Fruit fly (Drosophila melanogaster) whole organism, prepupa: ENCODE measurements around the gene CG43339.

Experiments
- CG10631 ChIP-seq: fragments of 200-800 bp; sonication (Bioruptor generic); optimal IDR thresholded peaks from 2 replicates; lab custom pipeline; 2016; ENCODE audit warnings: missing biosample characterization, missing genetic modification characterization
- CG10669 ChIP-seq: fragments of 200-800 bp; sonication (Bioruptor generic); optimal IDR thresholded peaks from 3 replicates; lab custom pipeline; 2018; ENCODE audit warnings: missing biosample characterization, mild to moderate bottlenecking, missing genetic modification characterization, moderate library complexity
- CG11294 ChIP-seq: fragments of 200-800 bp; sonication (Bioruptor generic); IDR thresholded peaks from 2 replicates; pipeline ENCODE4 v1.3.6; 2022; ENCODE audit warnings: missing biosample characterization, missing genetic modification characterization
- CG11762 ChIP-seq: fragments of 200-800 bp; sonication (Bioruptor generic); optimal IDR thresholded peaks from 3 replicates; lab custom pipeline; 2016; ENCODE audit warnings: missing biosample characterization, missing genetic modification characterization; ENCODE audit not compliant: insufficient read depth
- CG1621 ChIP-seq: fragments of 200-800 bp; sonication (Bioruptor generic); optimal IDR thresholded peaks from 3 replicates; lab custom pipeline; 2018; ENCODE audit warnings: missing biosample characterization, mild to moderate bottlenecking, missing genetic modification characterization
- CG16779 ChIP-seq: fragments of 200-800 bp; sonication (Bioruptor generic); optimal IDR thresholded peaks from 3 replicates; lab custom pipeline; 2017; ENCODE audit warnings: missing biosample characterization, mild to moderate bottlenecking, missing genetic modification characterization
- CG3032 ChIP-seq: fragments of 200-800 bp; optimal IDR thresholded peaks from 2 replicates; lab custom pipeline; 2019; ENCODE audit warnings: missing biosample characterization, mild to moderate bottlenecking, missing genetic modification characterization, moderate library complexity
- CG32006 ChIP-seq: fragments of 200-800 bp; sonication (Bioruptor generic); optimal IDR thresholded peaks from 3 replicates; lab custom pipeline; 2017; ENCODE audit warnings: missing biosample characterization, mild to moderate bottlenecking, missing genetic modification characterization
- CG34406 ChIP-seq: fragments of 200-800 bp; sonication (Bioruptor generic); optimal IDR thresholded peaks from 3 replicates; lab custom pipeline; 2016; ENCODE audit warnings: missing biosample characterization, missing genetic modification characterization
- CG6163 ChIP-seq: fragments of 200-800 bp; sonication (Bioruptor generic); IDR thresholded peaks from 3 replicates; pipeline ENCODE4 v1.3.6; 2022; ENCODE audit warnings: missing biosample characterization, missing genetic modification characterization
- CG6276 ChIP-seq: fragments of 200-800 bp; sonication (Bioruptor generic); optimal IDR thresholded peaks from 2 replicates; lab custom pipeline; 2017; ENCODE audit warnings: missing biosample characterization, mild to moderate bottlenecking, missing genetic modification characterization
- CG6792 ChIP-seq: fragments of 200-800 bp; sonication (Bioruptor generic); optimal IDR thresholded peaks from 3 replicates; lab custom pipeline; 2016; ENCODE audit warnings: missing biosample characterization, missing genetic modification characterization
- CG6808 ChIP-seq: fragments of 200-800 bp; sonication (Bioruptor generic); optimal IDR thresholded peaks from 3 replicates; lab custom pipeline; 2017; ENCODE audit warnings: missing biosample characterization, missing genetic modification characterization, mild to moderate bottlenecking, moderate library complexity, missing genetic modification reagents
- CG6854 ChIP-seq: fragments of 200-800 bp; sonication (Bioruptor generic); optimal IDR thresholded peaks from 2 replicates; lab custom pipeline; 2017; ENCODE audit warnings: missing biosample characterization, mild to moderate bottlenecking, missing genetic modification characterization
- CG7368 ChIP-seq: fragments of 200-800 bp; sonication (Bioruptor generic); optimal IDR thresholded peaks from 3 replicates; lab custom pipeline; 2016; ENCODE audit warnings: missing biosample characterization, missing genetic modification characterization
- CG8119 ChIP-seq: fragments of 200-800 bp; sonication (Bioruptor generic); IDR thresholded peaks from 3 replicates; pipeline ENCODE4 v1.3.6; 2022; ENCODE audit warnings: missing biosample characterization, missing genetic modification characterization
- CG8319 ChIP-seq: fragments of 200-800 bp; sonication (Bioruptor generic); optimal IDR thresholded peaks from 3 replicates; lab custom pipeline; 2016; ENCODE audit warnings: missing biosample characterization, missing genetic modification characterization
- CG8632 ChIP-seq: fragments of 200-800 bp; sonication (Bioruptor generic); optimal IDR thresholded peaks from 3 replicates; lab custom pipeline; 2016; ENCODE audit warnings: missing biosample characterization, missing genetic modification characterization
- CG9139 ChIP-seq: fragments of 200-800 bp; sonication (Bioruptor generic); optimal IDR thresholded peaks from 3 replicates; lab custom pipeline; 2017; ENCODE audit warnings: missing biosample characterization, mild to moderate bottlenecking, missing genetic modification characterization
- Eip75B ChIP-seq: fragments of 200-800 bp; sonication (Bioruptor generic); optimal IDR thresholded peaks from 3 replicates; lab custom pipeline; 2016; ENCODE audit warnings: missing biosample characterization, missing genetic modification characterization
- Eip78C ChIP-seq: fragments of 200-800 bp; sonication (Bioruptor generic); peaks from one replicate; lab custom pipeline; 2016; ENCODE audit warnings: missing biosample characterization, missing genetic modification characterization
- Eip93F ChIP-seq: fragments of 200-800 bp; sonication (Bioruptor generic); optimal IDR thresholded peaks from 2 replicates; lab custom pipeline; 2016; ENCODE audit warnings: missing biosample characterization, mild to moderate bottlenecking, missing genetic modification characterization
- Ets96B ChIP-seq: fragments of 200-800 bp; optimal IDR thresholded peaks from 2 replicates; lab custom pipeline; 2019; ENCODE audit warnings: missing biosample characterization, mild to moderate bottlenecking, missing genetic modification characterization, moderate library complexity
- Gug ChIP-seq: fragments of 200-800 bp; sonication (Bioruptor generic); IDR thresholded peaks from 2 replicates; pipeline ENCODE4 v1.3.6; 2022; ENCODE audit warnings: missing biosample characterization, missing genetic modification characterization
- Hr38 ChIP-seq: sonication (Bioruptor generic); optimal IDR thresholded peaks from 2 replicates; lab custom pipeline; 2016; ENCODE audit warnings: missing biosample characterization, missing genetic modification characterization
- Hr39 ChIP-seq: fragments of 200-800 bp; sonication (Bioruptor generic); optimal IDR thresholded peaks from 2 replicates; lab custom pipeline; 2016; ENCODE audit warnings: missing biosample characterization, missing genetic modification characterization
- Hr4 ChIP-seq: fragments of 200-800 bp; sonication (Bioruptor generic); optimal IDR thresholded peaks from 3 replicates; lab custom pipeline; 2016; ENCODE audit warnings: missing biosample characterization, missing genetic modification characterization
- Lpt ChIP-seq: fragments of 200-800 bp; sonication (Bioruptor generic); optimal IDR thresholded peaks from 3 replicates; lab custom pipeline; 2016; ENCODE audit warnings: missing biosample characterization, missing genetic modification characterization
- OdsH ChIP-seq: fragments of 200-800 bp; sonication (Bioruptor generic); optimal IDR thresholded peaks from 3 replicates; lab custom pipeline; 2016; ENCODE audit warnings: missing biosample characterization, missing genetic modification characterization
- Smox ChIP-seq: fragments of 200-800 bp; sonication (Bioruptor generic); optimal IDR thresholded peaks from 3 replicates; lab custom pipeline; 2016; ENCODE audit warnings: missing biosample characterization, missing genetic modification characterization
- Sox102F ChIP-seq: fragments of 200-800 bp; sonication (Bioruptor generic); optimal IDR thresholded peaks from 2 replicates; lab custom pipeline; 2016; ENCODE audit warnings: missing biosample characterization, mild to moderate bottlenecking, missing genetic modification characterization
- cyc ChIP-seq: fragments of 200-800 bp; sonication (Bioruptor generic); optimal IDR thresholded peaks from 3 replicates; lab custom pipeline; 2016; ENCODE audit warnings: missing biosample characterization, missing genetic modification characterization
- dac ChIP-seq: fragments of 200-800 bp; sonication (Bioruptor generic); optimal IDR thresholded peaks from 2 replicates; lab custom pipeline; 2017; ENCODE audit warnings: missing biosample characterization, mild to moderate bottlenecking, missing genetic modification characterization
- dsx ChIP-seq: fragments of 200-800 bp; optimal IDR thresholded peaks from 3 replicates; lab custom pipeline; 2019; ENCODE audit warnings: missing biosample characterization, mild to moderate bottlenecking, missing genetic modification characterization, moderate library complexity; ENCODE audit not compliant: poor library complexity, severe bottlenecking
- eg ChIP-seq: fragments of 200-800 bp; sonication (Bioruptor generic); IDR thresholded peaks from 3 replicates; pipeline ENCODE4 v1.3.6; 2022; ENCODE audit warnings: missing biosample characterization, missing genetic modification characterization
- fd59A ChIP-seq: fragments of 200-800 bp; sonication (Bioruptor generic); optimal IDR thresholded peaks from 2 replicates; lab custom pipeline; 2017; ENCODE audit warnings: missing biosample characterization, mild to moderate bottlenecking, missing genetic modification characterization, missing genetic modification reagents
- fd85E ChIP-seq: fragments of 200-800 bp; sonication (Bioruptor generic); optimal IDR thresholded peaks from 3 replicates; lab custom pipeline; 2016; ENCODE audit warnings: missing biosample characterization, missing genetic modification characterization
- fkh ChIP-seq: fragments of 200-800 bp; sonication (Bioruptor generic); optimal IDR thresholded peaks from 3 replicates; lab custom pipeline; 2017; ENCODE audit warnings: missing biosample characterization, mild to moderate bottlenecking, missing genetic modification characterization, moderate library complexity
- lz ChIP-seq: fragments of 200-800 bp; sonication (Bioruptor generic); optimal IDR thresholded peaks from 3 replicates; lab custom pipeline; 2016; ENCODE audit warnings: missing biosample characterization, missing genetic modification characterization
- net ChIP-seq: fragments of 200-800 bp; sonication (Bioruptor generic); optimal IDR thresholded peaks from 3 replicates; lab custom pipeline; 2016; ENCODE audit warnings: missing biosample characterization, missing genetic modification characterization
- pdm3 ChIP-seq: fragments of 200-800 bp; sonication (Bioruptor generic); optimal IDR thresholded peaks from 3 replicates; lab custom pipeline; 2016; ENCODE audit warnings: missing biosample characterization, missing genetic modification characterization
- salr ChIP-seq, 2 experiments: fragments of 200-800 bp; sonication (Bioruptor generic); optimal IDR thresholded peaks; 3 replicates each; lab custom pipeline; 2016 to 2018; ENCODE audit warnings: missing biosample characterization in 2 of 2, missing genetic modification characterization in 2 of 2, mild to moderate bottlenecking in 1 of 2
- spab ChIP-seq: fragments of 200-800 bp; sonication (Bioruptor generic); optimal IDR thresholded peaks from 2 replicates; lab custom pipeline; 2017; ENCODE audit warnings: missing biosample characterization, mild to moderate bottlenecking, missing genetic modification characterization, missing genetic modification reagents
- ss ChIP-seq, 2 experiments: fragments of 200-800 bp; sonication (Bioruptor generic); optimal IDR thresholded peaks; 2 replicates in 1 of 2; 3 replicates in 1 of 2; lab custom pipeline; 2017 to 2018; ENCODE audit warnings: mild to moderate bottlenecking in 2 of 2, missing biosample characterization in 2 of 2, missing genetic modification characterization in 2 of 2, moderate library complexity in 1 of 2
- svp ChIP-seq: fragments of 200-800 bp; sonication (Bioruptor generic); peaks from one replicate; lab custom pipeline; 2016; ENCODE audit warnings: missing biosample characterization, missing genetic modification characterization
- topi ChIP-seq: fragments of 200-800 bp; sonication (Bioruptor generic); optimal IDR thresholded peaks from 3 replicates; lab custom pipeline; 2016; ENCODE audit warnings: missing biosample characterization, missing genetic modification characterization
- vri ChIP-seq: fragments of 200-800 bp; sonication (Bioruptor generic); optimal IDR thresholded peaks from 3 replicates; lab custom pipeline; 2016; ENCODE audit warnings: missing biosample characterization, mild to moderate bottlenecking, missing genetic modification characterization

The CG43339 gene

dm6 chr2L:18713686-18714085, 40.6 kb upstream of the CG43339 start, which contains the start of gene Irk3:
Gene Irk3 (minus strand): TSS chr2L:18713748.
- TF ChIP-seq CG1621 (tag; lab: Kevin White, UChicago), result no peak
- TF ChIP-seq CG11762 (GFP tag; lab: Kevin White, UChicago), result no peak
- TF ChIP-seq CG8119, result no peak
- TF ChIP-seq CG6792 (GFP tag; lab: Kevin White, UChicago), result no peak
- TF ChIP-seq Sox102F (GFP tag; lab: Kevin White, UChicago), result no peak
- TF ChIP-seq Hr39, result no peak
- no peak for TF ChIP-seq CG3032 (tag; lab: Kevin White, UChicago)
- TF ChIP-seq Gug (GFP tag; lab: Robert Waterston, UW), result no peak
- no peak for TF ChIP-seq dsx (GFP tag; lab: Kevin White, UChicago)
- TF ChIP-seq CG6854, result no peak
- TF ChIP-seq, all 60 proteins: peak for 0

- peak; percentile 93 for TF ChIP-seq Eip78C (GFP tag; lab: Kevin White, UChicago)
- TF ChIP-seq pdm3, result peak; percentile 89
- peak; percentile 28 for TF ChIP-seq CG7368 (GFP tag; lab: Kevin White, UChicago)
- peak; percentile 53 for TF ChIP-seq fd59A (GFP tag; lab: Kevin White, UChicago)
- no peak for TF ChIP-seq fd85E (GFP tag; lab: Kevin White, UChicago)
- peak; percentile 37 for TF ChIP-seq Hr38 (GFP tag; lab: Kevin White, UChicago)
- peak; percentile 68 for TF ChIP-seq CG8319 (GFP tag; lab: Kevin White, UChicago)
- TF ChIP-seq CG10669 (GFP tag; lab: Kevin White, UChicago), result peak; percentile 77
- TF ChIP-seq Ets96B, result peak; percentile 77
- TF ChIP-seq CG1621 (tag; lab: Kevin White, UChicago), result peak; percentile 68
- peak; percentile 85 for TF ChIP-seq lz (GFP tag; lab: Kevin White, UChicago)
- no peak for TF ChIP-seq CG6276 (GFP tag; lab: Kevin White, UChicago)
- TF ChIP-seq topi, result peak; percentile 79
- peak; percentile 49 for TF ChIP-seq CG9139
- TF ChIP-seq CG6163 (GFP tag; lab: Robert Waterston, UW), result peak; percentile 91
- TF ChIP-seq CG6792 (GFP tag; lab: Kevin White, UChicago), result peak; percentile 62
- peak; percentile 69 for TF ChIP-seq CG8632 (GFP tag; lab: Kevin White, UChicago)
- peak; percentile 80 for TF ChIP-seq Eip75B (GFP tag; lab: Kevin White, UChicago)
- peak; percentile 48 for TF ChIP-seq spab (GFP tag; lab: Kevin White, UChicago)
- peak; percentile 63 for TF ChIP-seq Sox102F (GFP tag; lab: Kevin White, UChicago)
- peak; percentile 61 for TF ChIP-seq CG11762 (GFP tag; lab: Kevin White, UChicago)
- TF ChIP-seq salr (GFP tag; optimal IDR thresholded peaks at IDR 0.05; lab: Kevin White, UChicago), result peak; percentile 61 to 70
- peak; percentile 89 for TF ChIP-seq CG10631 (GFP tag; lab: Kevin White, UChicago)
- peak; percentile 95 for TF ChIP-seq eg (GFP tag; lab: Robert Waterston, UW)
- peak; percentile 90 for TF ChIP-seq OdsH (GFP tag; lab: Kevin White, UChicago)
- TF ChIP-seq CG11294 (GFP tag; lab: Robert Waterston, UW), result peak; percentile 90
- peak; percentile 81 for TF ChIP-seq Smox (GFP tag; lab: Kevin White, UChicago)
- TF ChIP-seq CG16779 (tag; lab: Kevin White, UChicago), result peak; percentile 14
- TF ChIP-seq ss (GFP tag; optimal IDR thresholded peaks at IDR 0.05; lab: Kevin White, UChicago), result peak; percentile 56 to 74
- TF ChIP-seq Hr4, result peak; percentile 91
- TF ChIP-seq dac, result peak; percentile 85
- peak; percentile 94 for TF ChIP-seq Gug (GFP tag; lab: Robert Waterston, UW)
- peak; percentile 46 for TF ChIP-seq CG6808 (GFP tag; lab: Kevin White, UChicago)
- peak; percentile 71 for TF ChIP-seq net (GFP tag; lab: Kevin White, UChicago)
- TF ChIP-seq Lpt (GFP tag; lab: Kevin White, UChicago), result peak; percentile 83
- no peak for TF ChIP-seq vri (GFP tag; lab: Kevin White, UChicago)
- TF ChIP-seq CG6854, result peak; percentile 24
- TF ChIP-seq Hr39, result peak; percentile 91
- peak; percentile 54 for TF ChIP-seq fkh (GFP tag; lab: Kevin White, UChicago)
- TF ChIP-seq CG34406 (GFP tag; lab: Kevin White, UChicago), result peak; percentile 70
- TF ChIP-seq CG32006 (GFP tag; lab: Kevin White, UChicago), result peak; percentile 90
- peak; percentile 82 for TF ChIP-seq Eip93F (GFP tag; lab: Kevin White, UChicago)
- peak; percentile 87 for TF ChIP-seq cyc (GFP tag; lab: Kevin White, UChicago)
- TF ChIP-seq svp (GFP tag; lab: Kevin White, UChicago), result peak; percentile 96
Measured at dm6 chr2L:18708239-18708891, 35.3 kb upstream of the CG43339 start, which contains the start of the genes Faf2 and Grip71. Gene Faf2 (minus strand): TSS chr2L:18708688. Gene Grip71 (plus strand): TSS chr2L:18708846.
